Worm (Caenorhabditis elegans): ENCODE data around the gene set-16.

DNA sequence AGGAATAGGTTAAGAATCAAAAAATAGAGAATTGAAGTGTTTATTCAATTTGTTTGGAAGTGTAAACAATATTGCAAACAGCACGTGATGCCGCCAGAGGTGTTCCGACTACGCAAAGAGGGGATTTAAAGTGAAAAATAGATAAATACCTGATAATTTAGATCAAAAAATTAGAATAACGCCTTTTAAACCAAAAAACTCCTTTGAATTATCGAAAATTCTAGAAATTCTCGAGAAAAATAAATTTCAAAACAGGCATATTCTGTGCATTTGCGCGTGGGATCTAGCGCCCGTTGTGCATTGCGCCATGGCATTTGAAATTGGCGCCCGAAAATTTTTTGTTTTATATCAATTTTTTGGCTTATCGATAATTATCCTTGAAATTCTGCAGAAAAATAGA is 21.4 kb upstream of the set-16 start, which contains the start of gene hip-1:
- TF ChIP-seq hpl-2 (GFP tag; optimal IDR thresholded peaks at IDR 0.05) (no peak), nhr-12 (tag; optimal IDR thresholded peaks at IDR 0.05) (no peak), nhr-77 (tag; optimal IDR thresholded peaks at IDR 0.05) (no peak), ztf-11 (tag; optimal IDR thresholded peaks at IDR 0.05) (no peak), aly-2 (tag; optimal IDR thresholded peaks at IDR 0.05) (no peak), sptf-1 (tag; optimal IDR thresholded peaks at IDR 0.05) (no peak), nhr-90 (tag; optimal IDR thresholded peaks at IDR 0.05; ENCODE audit: poor library complexity) (peak; percentile 39), skn-1 (tag; optimal IDR thresholded peaks at IDR 0.05) (peak; percentile 75), ama-1 (optimal IDR thresholded peaks at IDR 0.05) (no peak), unc-62 (GFP tag; optimal IDR thresholded peaks at IDR 0.05) (no peak), efl-1 (optimal IDR thresholded peaks at IDR 0.05) (peak; percentile 53 to 72), efl-1 (GFP tag; optimal IDR thresholded peaks at IDR 0.05 in 1 of 2) (peak; percentile 85 to 97)
